Worm (Caenorhabditis elegans): ENCODE measurements around the gene C16C8.16.

C16C8.16 gene

DNA sequence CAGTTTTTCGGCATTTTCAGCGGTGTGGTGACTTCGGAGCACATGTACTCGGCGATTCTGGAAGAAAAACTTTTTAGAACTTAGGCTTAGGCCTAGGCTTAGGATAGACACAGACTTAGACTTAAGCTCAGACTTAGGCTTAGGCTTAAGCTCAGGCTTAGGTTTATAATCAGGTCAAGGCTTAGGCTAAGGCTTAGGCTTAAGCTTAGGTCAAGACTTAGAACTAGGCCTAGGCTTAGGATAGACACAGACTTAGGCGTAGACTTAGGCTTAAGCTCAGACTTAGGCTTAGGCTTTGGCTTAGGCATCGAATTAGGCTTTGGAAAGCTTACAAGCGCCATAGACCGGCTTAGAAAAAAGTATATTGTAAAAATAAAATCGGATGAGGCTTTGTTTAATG, 31.0 kb downstream of the C16C8.16 start:
- TF ChIP-seq che-1 (tag; optimal IDR thresholded peaks at IDR 0.05): no peak
- TF ChIP-seq hlh-13 (GFP tag; optimal IDR thresholded peaks at IDR 0.05): no peak
- TF ChIP-seq dve-1 (tag; optimal IDR thresholded peaks at IDR 0.05): peak; percentile 62

DNA sequence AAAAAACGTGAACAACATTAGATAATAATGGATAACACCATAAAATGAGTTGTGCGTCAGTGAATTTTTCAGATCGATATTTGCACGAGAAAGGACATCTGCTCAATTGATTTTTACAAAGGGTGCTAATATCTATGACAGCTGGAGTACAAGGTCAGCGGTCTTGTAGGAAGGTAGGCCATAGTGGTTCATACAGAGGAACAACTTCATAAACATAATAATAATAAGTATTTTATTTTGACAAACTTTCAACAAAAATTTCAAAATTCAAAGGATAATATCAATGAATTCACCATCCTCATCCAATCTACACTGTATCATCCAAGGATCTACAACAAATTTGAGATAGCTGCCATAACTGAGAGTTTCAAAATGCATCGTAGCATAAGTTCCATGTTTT, 31.6 kb downstream of the C16C8.16 start, which contains the start of gene fbxb-104:
Gene fbxb-104, minus strand, starts transcription at position 101 of the 400 bp plus-strand sequence.
- TF ChIP-seq unc-55 (GFP tag; optimal IDR thresholded peaks at IDR 0.05) (no peak), unc-86 (tag; optimal IDR thresholded peaks at IDR 0.05) (no peak), zip-5 (tag; optimal IDR thresholded peaks at IDR 0.05) (no peak), pros-1 (tag; optimal IDR thresholded peaks at IDR 0.05) (no peak)

DNA sequence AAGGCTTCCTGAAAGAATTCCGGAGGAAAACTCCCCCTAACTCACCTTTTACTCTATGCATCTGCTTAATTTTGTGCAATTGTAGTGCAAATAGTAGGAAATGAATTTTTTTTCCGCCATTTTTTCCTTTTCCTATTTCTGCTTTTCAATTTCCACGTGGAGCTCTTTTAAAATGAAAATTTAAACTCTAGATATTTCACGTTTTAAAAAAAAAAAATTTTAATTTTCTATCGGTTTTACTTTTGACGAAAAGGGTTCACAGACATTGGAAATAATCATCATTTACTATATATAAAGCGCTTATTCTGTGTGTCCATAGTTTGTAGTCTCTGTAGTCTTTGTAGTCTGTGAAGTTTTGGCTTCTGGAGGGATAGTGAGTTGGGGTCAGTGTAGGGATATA, 36.0 kb downstream of the C16C8.16 start, which contains the start of gene Y49F6B.8:
Gene Y49F6B.8, minus strand, starts transcription at position 101 of the 400 bp plus-strand sequence.
- TF ChIP-seq ahr-1 (tag; optimal IDR thresholded peaks at IDR 0.05) (no peak), odd-2 (tag; optimal IDR thresholded peaks at IDR 0.05) (no peak), madf-2 (tag; optimal IDR thresholded peaks at IDR 0.05) (no peak), pqm-1 (tag; optimal IDR thresholded peaks at IDR 0.05) (no peak), syd-9 (tag; optimal IDR thresholded peaks at IDR 0.05) (no peak), nfya-1 (tag; optimal IDR thresholded peaks at IDR 0.05) (no peak), ceh-45 (GFP tag; IDR thresholded peaks at IDR 0.05) (no peak), nhr-232 (tag; optimal IDR thresholded peaks at IDR 0.05) (no peak), mec-3 (tag; optimal IDR thresholded peaks at IDR 0.05; ENCODE audit: borderline replicate concordance) (no peak), ama-1 (optimal IDR thresholded peaks at IDR 0.05) (no peak), ceh-48 (tag; optimal IDR thresholded peaks at IDR 0.05) (no peak), pros-1 (tag; optimal IDR thresholded peaks at IDR 0.05) (no peak), pha-2 (tag; optimal IDR thresholded peaks at IDR 0.05) (no peak), sox-2 (GFP tag; IDR thresholded peaks at IDR 0.05) (no peak), fkh-6 (tag; optimal IDR thresholded peaks at IDR 0.05) (no peak), K02D7.2 (tag; optimal IDR thresholded peaks at IDR 0.05) (no peak)

DNA sequence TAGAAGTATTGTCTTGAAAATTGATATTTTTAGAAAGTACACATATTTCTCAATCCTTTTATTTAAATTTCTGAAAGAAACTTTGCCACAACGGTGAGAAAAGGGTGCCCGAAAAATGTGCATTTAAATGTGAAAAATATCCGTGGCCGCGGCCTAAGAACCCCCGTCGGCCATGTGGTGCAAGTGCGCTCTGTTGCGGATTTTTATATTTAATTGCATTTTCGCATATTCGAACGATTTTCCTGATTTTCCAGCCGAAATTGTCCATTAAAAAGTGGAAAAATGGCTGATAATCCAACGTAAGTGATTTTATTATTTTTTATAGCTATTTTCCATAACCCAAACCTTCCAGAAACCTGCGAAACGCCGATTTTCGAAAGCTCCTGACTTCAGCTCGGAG, 36.7 kb downstream of the C16C8.16 start, which contains the start of gene smu-2:
Gene smu-2, plus strand, starts transcription at position 178 of the 400 bp plus-strand sequence.
- TF ChIP-seq ttx-3 (tag; optimal IDR thresholded peaks at IDR 0.05) (peak; percentile 41), ceh-2 (tag; optimal IDR thresholded peaks at IDR 0.05) (peak; percentile 92), zip-5 (tag; optimal IDR thresholded peaks at IDR 0.05) (peak; percentile 76), ceh-34 (tag; optimal IDR thresholded peaks at IDR 0.05) (peak; percentile 46), ceh-18 (tag; optimal IDR thresholded peaks at IDR 0.05) (peak; percentile 48), sdc-2 (tag; optimal IDR thresholded peaks at IDR 0.05) (no peak), ceh-48 (tag; optimal IDR thresholded peaks at IDR 0.05) (peak; percentile 7), unc-3 (GFP tag; conservative IDR thresholded peaks at IDR 0.05) (0 out of 2 replicates have a peak, but pooled peaks have one; percentile 9), unc-3 (tag; optimal IDR thresholded peaks at IDR 0.05) (no peak), ceh-45 (GFP tag; IDR thresholded peaks at IDR 0.05) (peak; percentile 50; the same call in 1 of the 2 replicates), nfya-1 (tag; optimal IDR thresholded peaks at IDR 0.05) (peak; percentile 33), pha-4 (tag; optimal IDR thresholded peaks at IDR 0.05) (no peak), pag-3 (tag; optimal IDR thresholded peaks at IDR 0.05; ENCODE audit: borderline replicate concordance) (no peak), hlh-15 (tag; optimal IDR thresholded peaks at IDR 0.05) (peak; percentile 34), elt-2 (tag; optimal IDR thresholded peaks at IDR 0.05) (peak; percentile 72), tbx-2 (tag; optimal IDR thresholded peaks at IDR 0.05) (peak; percentile 81), hlh-8 (tag; optimal IDR thresholded peaks at IDR 0.05) (peak; percentile 42), nhr-11 (tag; optimal IDR thresholded peaks at IDR 0.05) (no peak), ets-4 (tag; optimal IDR thresholded peaks at IDR 0.05) (peak; percentile 86), F13H6.1 (tag; optimal IDR thresholded peaks at IDR 0.05) (no peak), C08G9.2 (tag; optimal IDR thresholded peaks at IDR 0.05) (peak; percentile 91), unc-42 (tag; optimal IDR thresholded peaks at IDR 0.05) (peak; percentile 98), mec-3 (tag; optimal IDR thresholded peaks at IDR 0.05; ENCODE audit: borderline replicate concordance) (peak; percentile 73), pros-1 (tag; optimal IDR thresholded peaks at IDR 0.05) (no peak), ref-2 (tag; optimal IDR thresholded peaks at IDR 0.05) (peak; percentile 59), odd-2 (tag; optimal IDR thresholded peaks at IDR 0.05) (no peak), fkh-6 (tag; optimal IDR thresholded peaks at IDR 0.05) (peak; percentile 12), unc-86 (tag; optimal IDR thresholded peaks at IDR 0.05) (peak; percentile 47), rnt-1 (tag; optimal IDR thresholded peaks at IDR 0.05) (peak; percentile 35), nhr-232 (tag; optimal IDR thresholded peaks at IDR 0.05) (no peak), pqm-1 (tag; optimal IDR thresholded peaks at IDR 0.05) (peak; percentile 52), ahr-1 (tag; optimal IDR thresholded peaks at IDR 0.05) (peak; percentile 40), eyg-1 (tag; optimal IDR thresholded peaks at IDR 0.05) (no peak), lim-6 (tag; optimal IDR thresholded peaks at IDR 0.05) (peak; percentile 92), gmeb-2 (tag; optimal IDR thresholded peaks at IDR 0.05) (no peak), ceh-14 (tag; optimal IDR thresholded peaks at IDR 0.05) (peak; percentile 82), sox-2 (GFP tag; IDR thresholded peaks at IDR 0.05) (no peak)
